Worm (Caenorhabditis elegans): ENCODE measurements around the gene C49C8.8.

- TF ChIP-seq ama-1 (optimal IDR thresholded peaks at IDR 0.05) (no peak), nhr-77 (tag; optimal IDR thresholded peaks at IDR 0.05) (no peak), jun-1 (tag; optimal IDR thresholded peaks at IDR 0.05) (no peak), elt-3 (tag; optimal IDR thresholded peaks at IDR 0.05) (no peak), nhr-76 (tag; optimal IDR thresholded peaks at IDR 0.05) (no peak), lin-15B (tag; optimal IDR thresholded peaks at IDR 0.05) (no peak)
These were observed 25.6 kb upstream of the C49C8.8 start for ce11 chrIV:8626294-8626693.
